Fruit fly (Drosophila melanogaster) whole organism, embryonic: Measurements from ENCODE around the gene TwdlS.

Experiments used
- Atf6 ChIP-seq: fragments of 200-800 bp; sonication (Bioruptor generic); IDR thresholded peaks from 2 replicates; pipeline ENCODE4 v1.3.6; 2022; ENCODE audit warnings: missing biosample characterization, missing genetic modification characterization
- BtbVII ChIP-seq: fragments of 200-800 bp; sonication (Bioruptor generic); optimal IDR thresholded peaks from 3 replicates; lab custom pipeline; 2017; ENCODE audit warnings: missing biosample characterization, mild to moderate bottlenecking, missing genetic modification characterization
- CG12071 ChIP-seq: fragments of 200-800 bp; sonication (Bioruptor generic); optimal IDR thresholded peaks from 3 replicates; lab custom pipeline; 2018; ENCODE audit warnings: missing biosample characterization, mild to moderate bottlenecking, missing genetic modification characterization
- CG14441 ChIP-seq: fragments of 200-800 bp; sonication (Bioruptor generic); IDR thresholded peaks from 2 replicates; pipeline ENCODE4 v1.3.6; 2022; ENCODE audit warnings: missing biosample characterization, missing genetic modification characterization
- CG3163 ChIP-seq: fragments of 200-800 bp; sonication (Bioruptor generic); optimal IDR thresholded peaks from 3 replicates; lab custom pipeline; 2016; ENCODE audit warnings: missing biosample characterization, missing genetic modification characterization
- CG32772 ChIP-seq: fragments of 200-800 bp; sonication (Bioruptor generic); IDR thresholded peaks from 2 replicates; pipeline ENCODE4 v1.3.6; 2022; ENCODE audit warnings: missing biosample characterization, missing genetic modification characterization
- CG33213 ChIP-seq: fragments of 200-800 bp; sonication (Bioruptor generic); optimal IDR thresholded peaks from 3 replicates; lab custom pipeline; 2016; ENCODE audit warnings: missing biosample characterization, missing genetic modification characterization
- CG4360 ChIP-seq: fragments of 200-800 bp; sonication (Bioruptor generic); IDR thresholded peaks from 2 replicates; pipeline ENCODE4 v1.3.6; 2022; ENCODE audit warnings: missing biosample characterization, missing genetic modification characterization
- CG4404 ChIP-seq: fragments of 200-800 bp; sonication (Bioruptor generic); IDR thresholded peaks from 2 replicates; pipeline ENCODE4 v1.3.6; 2022; ENCODE audit warnings: missing biosample characterization, missing genetic modification characterization
- CG7357 ChIP-seq: fragments of 200-800 bp; sonication (Bioruptor generic); IDR thresholded peaks from 3 replicates; pipeline ENCODE4 v1.3.6; 2022; ENCODE audit warnings: missing biosample characterization, missing genetic modification characterization
- CG7556 ChIP-seq: fragments of 200-800 bp; sonication (Bioruptor generic); optimal IDR thresholded peaks from 2 replicates; lab custom pipeline; 2017; ENCODE audit warnings: missing biosample characterization, mild to moderate bottlenecking, missing genetic modification characterization
- CG8765 ChIP-seq: fragments of 200-800 bp; sonication (Bioruptor generic); IDR thresholded peaks from 2 replicates; pipeline ENCODE4 v1.3.6; 2022; ENCODE audit warnings: missing biosample characterization, missing genetic modification characterization
- CG9727 ChIP-seq: fragments of 200-800 bp; sonication (Bioruptor generic); optimal IDR thresholded peaks from 3 replicates; lab custom pipeline; 2017; ENCODE audit warnings: missing biosample characterization, mild to moderate bottlenecking, missing genetic modification characterization
- CrebB ChIP-seq: fragments of 200-800 bp; sonication (Bioruptor generic); optimal IDR thresholded peaks from 3 replicates; lab custom pipeline; 2018; ENCODE audit warnings: missing biosample characterization, mild to moderate bottlenecking, missing genetic modification characterization
- Ets65A ChIP-seq: fragments of 200-800 bp; sonication (Bioruptor generic); peaks from one replicate; lab custom pipeline; 2016; ENCODE audit warnings: missing biosample characterization, missing genetic modification characterization
- HLH3B ChIP-seq: fragments of 200-800 bp; sonication (Bioruptor generic); IDR thresholded peaks from 2 replicates; pipeline ENCODE4 v1.3.6; 2022; ENCODE audit warnings: missing biosample characterization, missing genetic modification characterization
- HLH54F ChIP-seq: fragments of 200-800 bp; sonication (Bioruptor generic); optimal IDR thresholded peaks from 3 replicates; lab custom pipeline; 2016; ENCODE audit warnings: missing biosample characterization, missing genetic modification characterization
- Hr51 ChIP-seq, 2 experiments: fragments of 200-800 bp; sonication (Bioruptor generic); optimal IDR thresholded peaks; 2 replicates in 1 of 2; 3 replicates in 1 of 2; lab custom pipeline; 2016 to 2018; ENCODE audit warnings: missing biosample characterization in 2 of 2, missing genetic modification characterization in 2 of 2, mild to moderate bottlenecking in 1 of 2, moderate library complexity in 1 of 2
- MBD-R2 ChIP-seq: fragments of 200-800 bp; sonication (Bioruptor generic); IDR thresholded peaks from 2 replicates; pipeline ENCODE4 v1.3.6; 2022; ENCODE audit warnings: missing biosample characterization, missing genetic modification characterization
- Mad ChIP-seq: fragments of 200-800 bp; sonication (Bioruptor generic); optimal IDR thresholded peaks from 2 replicates; lab custom pipeline; 2016; ENCODE audit warnings: missing biosample characterization, missing genetic modification characterization
- Nf-YA ChIP-seq: fragments of 200-800 bp; sonication (Bioruptor generic); IDR thresholded peaks from 2 replicates; pipeline ENCODE4 v1.3.6; 2022; ENCODE audit warnings: missing biosample characterization, missing genetic modification characterization
- Nf-YC ChIP-seq: fragments of 200-800 bp; optimal IDR thresholded peaks from 3 replicates; lab custom pipeline; 2019; ENCODE audit warnings: missing biosample characterization, mild to moderate bottlenecking, missing genetic modification characterization, moderate library complexity
- Pdp1 ChIP-seq, 2 experiments: fragments of 200-800 bp; sonication (Bioruptor generic); optimal IDR thresholded peaks; 3 replicates each; lab custom pipeline; 2016; ENCODE audit warnings: missing biosample characterization in 2 of 2, missing genetic modification characterization in 2 of 2, mild to moderate bottlenecking in 1 of 2, moderate library complexity in 1 of 2
- Six4 ChIP-seq: fragments of 200-800 bp; sonication (Bioruptor generic); optimal IDR thresholded peaks from 2 replicates; lab custom pipeline; 2016; ENCODE audit warnings: missing biosample characterization, missing genetic modification characterization
- Tbp ChIP-seq: fragments of >200 bp; optimal IDR thresholded peaks from 2 replicates; lab custom pipeline; 2018; ENCODE audit warnings: missing biosample characterization, missing genetic modification characterization
- Vsx1 ChIP-seq: fragments of 200-800 bp; sonication (Bioruptor generic); optimal IDR thresholded peaks from 2 replicates; lab custom pipeline; 2017; ENCODE audit warnings: missing biosample characterization, mild to moderate bottlenecking, missing genetic modification characterization, missing genetic modification reagents
- Xbp1 ChIP-seq: fragments of 200-800 bp; sonication (Bioruptor generic); optimal IDR thresholded peaks from 3 replicates; lab custom pipeline; 2016; ENCODE audit warnings: missing biosample characterization, mild to moderate bottlenecking, missing genetic modification characterization
- abd-A ChIP-seq: fragments of 200-800 bp; sonication (Bioruptor generic); optimal IDR thresholded peaks from 3 replicates; lab custom pipeline; 2019; ENCODE audit warnings: missing biosample characterization, mild to moderate bottlenecking, missing genetic modification characterization, moderate library complexity
- az2 ChIP-seq: fragments of 200-800 bp; sonication (Bioruptor generic); optimal IDR thresholded peaks from 3 replicates; lab custom pipeline; 2016; ENCODE audit warnings: missing biosample characterization, missing genetic modification characterization
- caup ChIP-seq: fragments of 200-800 bp; sonication (Bioruptor generic); optimal IDR thresholded peaks from 3 replicates; lab custom pipeline; 2017; ENCODE audit warnings: missing biosample characterization, mild to moderate bottlenecking, missing genetic modification characterization, moderate library complexity; ENCODE audit not compliant: severe bottlenecking
- chif ChIP-seq, 2 experiments: fragments of 200-800 bp; sonication (Bioruptor generic); optimal IDR thresholded peaks; 3 replicates each; lab custom pipeline; 2016; ENCODE audit warnings: missing biosample characterization in 2 of 2, missing genetic modification characterization in 2 of 2
- chm ChIP-seq: fragments of 200-800 bp; sonication (Bioruptor generic); IDR thresholded peaks from 2 replicates; pipeline ENCODE4 v1.3.6; 2022; ENCODE audit warnings: missing biosample characterization, missing genetic modification characterization
- ci ChIP-seq: fragments of 200-800 bp; sonication (Bioruptor generic); IDR thresholded peaks from 3 replicates; pipeline ENCODE4 v1.3.6; 2022; ENCODE audit warnings: missing biosample characterization, missing genetic modification characterization
- eyg ChIP-seq: fragments of 200-800 bp; sonication (Bioruptor generic); optimal IDR thresholded peaks from 3 replicates; lab custom pipeline; 2016; ENCODE audit warnings: missing biosample characterization, missing genetic modification characterization
- fru ChIP-seq: fragments of >200 bp; optimal IDR thresholded peaks from 2 replicates; lab custom pipeline; 2017
- fu2 ChIP-seq: fragments of 200-800 bp; sonication (Bioruptor generic); optimal IDR thresholded peaks from 2 replicates; lab custom pipeline; 2016; ENCODE audit warnings: missing biosample characterization, missing genetic modification characterization
- gcm2 ChIP-seq: fragments of 200-800 bp; sonication (Bioruptor generic); optimal IDR thresholded peaks from 2 replicates; lab custom pipeline; 2016; ENCODE audit warnings: missing biosample characterization, missing genetic modification characterization
- grn ChIP-seq: fragments of 200-800 bp; sonication (Bioruptor generic); optimal IDR thresholded peaks from 3 replicates; lab custom pipeline; 2017; ENCODE audit warnings: missing biosample characterization, missing genetic modification characterization
- lilli ChIP-seq: fragments of 200-800 bp; sonication (Bioruptor generic); optimal IDR thresholded peaks from 3 replicates; lab custom pipeline; 2016; ENCODE audit warnings: missing biosample characterization, missing genetic modification characterization
- nau ChIP-seq: fragments of 200-800 bp; sonication (Bioruptor generic); optimal IDR thresholded peaks from 3 replicates; lab custom pipeline; 2017; ENCODE audit warnings: missing biosample characterization, mild to moderate bottlenecking, missing genetic modification characterization, missing genetic modification reagents
- ranshi ChIP-seq: fragments of 200-800 bp; sonication (Bioruptor generic); IDR thresholded peaks from 2 replicates; pipeline ENCODE4 v1.3.6; 2022; ENCODE audit warnings: missing biosample characterization, missing genetic modification characterization
- repo ChIP-seq: fragments of 200-800 bp; sonication (Bioruptor generic); optimal IDR thresholded peaks from 2 replicates; lab custom pipeline; 2016; ENCODE audit warnings: missing biosample characterization, missing genetic modification characterization
- sens-2 ChIP-seq: fragments of 200-800 bp; sonication (Bioruptor generic); IDR thresholded peaks from 2 replicates; pipeline ENCODE4 v1.3.6; 2022; ENCODE audit warnings: missing biosample characterization, missing genetic modification characterization
- seq ChIP-seq: fragments of 200-800 bp; sonication (Bioruptor generic); IDR thresholded peaks from 2 replicates; pipeline ENCODE4 v1.3.6; 2022; ENCODE audit warnings: missing biosample characterization, missing genetic modification characterization
- shn ChIP-seq: fragments of 200-800 bp; sonication (Bioruptor generic); optimal IDR thresholded peaks from 3 replicates; lab custom pipeline; 2016; ENCODE audit warnings: missing biosample characterization, missing genetic modification characterization
- sim ChIP-seq: fragments of 200-800 bp; sonication (Bioruptor generic); IDR thresholded peaks from 2 replicates; pipeline ENCODE4 v1.3.6; 2022; ENCODE audit warnings: missing biosample characterization, missing genetic modification characterization
- sna ChIP-seq: fragments of 200-800 bp; sonication (Bioruptor generic); IDR thresholded peaks from 2 replicates; pipeline ENCODE4 v1.3.6; 2022; ENCODE audit warnings: missing biosample characterization, missing genetic modification characterization; ENCODE audit not compliant: partially characterized antibody
- sqz ChIP-seq: fragments of 200-800 bp; sonication (Bioruptor generic); optimal IDR thresholded peaks from 3 replicates; lab custom pipeline; 2018; ENCODE audit warnings: missing biosample characterization, mild to moderate bottlenecking, missing genetic modification characterization
- ttk ChIP-seq: fragments of 200-800 bp; sonication (Bioruptor generic); IDR thresholded peaks from 2 replicates; pipeline ENCODE4 v2.1.2; 2022; ENCODE audit warnings: missing biosample characterization, missing genetic modification characterization
- unpg ChIP-seq: fragments of 200-800 bp; sonication (Bioruptor generic); optimal IDR thresholded peaks from 3 replicates; lab custom pipeline; 2018; ENCODE audit warnings: missing biosample characterization, mild to moderate bottlenecking, missing genetic modification characterization, moderate library complexity
- wor ChIP-seq: fragments of 200-800 bp; sonication (Bioruptor generic); IDR thresholded peaks from 2 replicates; pipeline ENCODE4 v1.3.6; 2022; ENCODE audit warnings: missing biosample characterization, missing genetic modification characterization
- zfh2 ChIP-seq: fragments of 200-800 bp; sonication (Bioruptor generic); optimal IDR thresholded peaks from 2 replicates; lab custom pipeline; 2016; ENCODE audit warnings: missing biosample characterization, missing genetic modification characterization

TwdlS gene

dm6 chr3R:26654594-26654993 lies 18.1 kb downstream of the TwdlS start (continued):
- TF ChIP-seq abd-A (tag; lab: Kevin White, UChicago) (no peak), MBD-R2 (GFP tag; lab: Robert Waterston, UW) (no peak), ttk (GFP tag; lab: Robert Waterston, UW) (peak; percentile 72), Xbp1 (GFP tag; lab: Kevin White, UChicago) (peak; percentile 53), HLH54F (peak; percentile 44), CG32772 (GFP tag; lab: Robert Waterston, UW) (peak; percentile 48; the same call in 1 of the 2 replicates), CG3163 (GFP tag; lab: Kevin White, UChicago) (no peak), Vsx1 (GFP tag; lab: Kevin White, UChicago) (peak; percentile 60), Ets65A (GFP tag; lab: Kevin White, UChicago) (peak; percentile 65), Atf6 (GFP tag; lab: Robert Waterston, UW) (peak; percentile 62; the same call in 1 of the 2 replicates), Nf-YC (tag; lab: Kevin White, UChicago) (no peak), fru (lab: Kevin White, UChicago) (no peak), CG9727 (peak; percentile 39), zfh2 (peak; percentile 45), chif (GFP tag; optimal IDR thresholded peaks at IDR 0.05; lab: Kevin White, UChicago) (peak; percentile 10 to 25), az2 (GFP tag; lab: Kevin White, UChicago) (peak; percentile 35), ranshi (GFP tag; lab: Robert Waterston, UW) (peak; percentile 35; the same call in 1 of the 2 replicates), eyg (GFP tag; lab: Kevin White, UChicago) (peak; percentile 19), chm (peak; percentile 18; the same call in 1 of the 2 replicates), CG4360 (GFP tag; lab: Robert Waterston, UW) (no peak), CG14441 (GFP tag; lab: Robert Waterston, UW) (peak; percentile 77), Mad (GFP tag; lab: Kevin White, UChicago) (no peak), nau (peak; percentile 47), sim (GFP tag; lab: Robert Waterston, UW) (0 out of 2 replicates have a peak, but pooled peaks have one; percentile 14), CG7556 (GFP tag; lab: Kevin White, UChicago) (peak; percentile 51), HLH3B (GFP tag; lab: Robert Waterston, UW) (peak; percentile 80), CG33213 (GFP tag; lab: Kevin White, UChicago) (no peak), BtbVII (GFP tag; lab: Kevin White, UChicago) (peak; percentile 54), Pdp1 (GFP tag; optimal IDR thresholded peaks at IDR 0.05; lab: Kevin White, UChicago) (peak in 1 of 2 experiments; percentile 39), gcm2 (GFP tag; lab: Kevin White, UChicago) (no peak), seq (GFP tag; lab: Robert Waterston, UW) (peak; percentile 60; the same call in 1 of the 2 replicates), ci (GFP tag; lab: Robert Waterston, UW) (peak; percentile 62; the same call in 1 of the 3 replicates), grn (GFP tag; lab: Kevin White, UChicago) (no peak), sna (GFP tag; lab: Robert Waterston, UW) (no peak), CG4404 (0 out of 2 replicates have a peak, but pooled peaks have one; percentile 24), unpg (GFP tag; lab: Kevin White, UChicago) (peak; percentile 57), wor (GFP tag; lab: Robert Waterston, UW) (peak; percentile 21; the same call in 1 of the 2 replicates), Hr51 (GFP tag; optimal IDR thresholded peaks at IDR 0.05; lab: Kevin White, UChicago) (peak in 1 of 2 experiments; percentile 77), caup (GFP tag; lab: Kevin White, UChicago) (peak; percentile 55), Nf-YA (GFP tag; lab: Robert Waterston, UW) (peak; percentile 36; the same call in 1 of the 2 replicates), repo (GFP tag; lab: Kevin White, UChicago) (peak; percentile 3), Six4 (GFP tag; lab: Kevin White, UChicago) (no peak), lilli (peak; percentile 61), CG7357 (GFP tag; lab: Robert Waterston, UW) (0 out of 3 replicates have a peak, but pooled peaks have one; percentile 31), sqz (GFP tag; lab: Kevin White, UChicago) (no peak), Tbp (GFP tag; lab: Kevin White, UChicago) (no peak), fu2 (GFP tag; lab: Kevin White, UChicago) (peak; percentile 7), shn (GFP tag; lab: Kevin White, UChicago) (peak; percentile 0), sens-2 (GFP tag; lab: Robert Waterston, UW) (no peak), CG12071 (GFP tag; lab: Kevin White, UChicago) (peak; percentile 21), CG8765 (GFP tag; lab: Robert Waterston, UW) (no peak), CrebB (tag; lab: Kevin White, UChicago) (no peak)
